Worm (Caenorhabditis elegans): ENCODE measurements around the gene B0507.8.
A peak's percentile ranks its signal among the peaks of the same experiment; 100 is the strongest.

Gene B0507.8

DNA sequence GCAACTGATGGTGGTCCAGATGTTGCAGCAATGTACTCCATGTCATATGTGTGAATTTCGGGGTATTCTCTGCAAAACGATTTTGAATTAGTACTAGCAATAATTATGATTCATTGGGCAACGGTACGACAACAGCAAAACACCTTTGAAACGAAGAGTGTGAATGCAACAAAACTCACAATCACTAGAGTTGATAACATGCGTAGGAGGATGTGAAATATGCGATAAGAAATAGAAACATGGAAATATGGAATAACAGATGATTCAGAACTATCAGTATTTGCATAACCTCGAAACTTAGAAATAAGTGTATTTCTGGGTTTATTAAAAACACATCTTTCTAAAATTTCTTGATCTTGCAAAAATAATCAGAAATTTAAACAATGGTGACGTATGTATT, 32.7 kb upstream of the B0507.8 start:
- TF ChIP-seq hmg-4 (GFP tag; optimal IDR thresholded peaks at IDR 0.05) (no peak), B0310.2 (tag; optimal IDR thresholded peaks at IDR 0.05) (no peak), tra-4 (tag; optimal IDR thresholded peaks at IDR 0.05) (no peak), F13C5.2 (tag; optimal IDR thresholded peaks at IDR 0.05) (no peak), hmbx-1 (tag; optimal IDR thresholded peaks at IDR 0.05) (no peak), flt-1 (GFP tag; IDR thresholded peaks at IDR 0.05) (no peak)

DNA sequence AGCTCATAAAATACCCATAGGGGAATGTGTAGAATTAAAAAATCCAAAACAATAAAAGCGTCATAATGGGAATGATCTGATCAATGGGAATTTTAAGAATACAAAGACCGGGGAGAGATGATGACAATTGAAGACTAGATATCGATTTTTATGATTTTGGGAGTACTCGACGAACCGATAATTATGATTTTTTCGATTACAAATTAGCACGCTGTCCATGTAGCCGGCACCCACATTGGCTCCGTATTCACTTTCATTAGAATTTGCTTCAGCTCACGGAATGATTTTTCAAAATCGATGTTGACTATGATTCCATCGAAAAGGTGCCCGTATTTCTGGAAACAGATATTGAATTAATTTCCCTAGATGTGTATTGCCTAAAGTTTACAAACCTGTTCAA, 30.1 kb upstream of the B0507.8 start:
- TF ChIP-seq scrt-1 (GFP tag; IDR thresholded peaks at IDR 0.05), result no peak
- TF ChIP-seq ama-1 (optimal IDR thresholded peaks at IDR 0.05), result peak; percentile 55
- TF ChIP-seq ets-7 (tag; optimal IDR thresholded peaks at IDR 0.05), result no peak

DNA sequence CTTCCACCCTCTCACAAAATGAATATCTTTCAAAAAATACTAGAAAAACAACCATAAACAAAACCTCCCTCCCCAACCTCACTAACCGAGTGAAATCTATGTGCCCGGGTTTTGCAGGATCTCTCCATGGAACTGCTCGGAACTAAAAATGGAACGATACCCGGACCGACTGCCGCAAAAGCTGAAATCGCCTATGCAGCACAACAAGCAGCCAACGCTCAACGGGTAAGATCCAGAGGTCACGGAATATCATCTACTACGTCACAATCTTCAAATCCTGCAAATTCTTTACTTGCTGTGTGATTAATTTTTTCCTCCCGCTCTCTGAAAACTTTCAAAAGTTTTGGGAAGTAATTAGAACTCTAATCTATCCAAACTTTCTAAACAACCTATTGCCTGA, 26.6 kb upstream of the B0507.8 start:
- TF ChIP-seq ets-7 (tag; optimal IDR thresholded peaks at IDR 0.05) (no peak), tbx-11 (GFP tag; IDR thresholded peaks at IDR 0.05) (no peak), ama-1 (optimal IDR thresholded peaks at IDR 0.05) (no peak), tbx-37 (GFP tag; conservative IDR thresholded peaks at IDR 0.05) (no peak), hmg-4 (GFP tag; optimal IDR thresholded peaks at IDR 0.05) (no peak), tra-4 (tag; optimal IDR thresholded peaks at IDR 0.05) (no peak), sea-1 (GFP tag; conservative IDR thresholded peaks at IDR 0.05) (no peak)

DNA sequence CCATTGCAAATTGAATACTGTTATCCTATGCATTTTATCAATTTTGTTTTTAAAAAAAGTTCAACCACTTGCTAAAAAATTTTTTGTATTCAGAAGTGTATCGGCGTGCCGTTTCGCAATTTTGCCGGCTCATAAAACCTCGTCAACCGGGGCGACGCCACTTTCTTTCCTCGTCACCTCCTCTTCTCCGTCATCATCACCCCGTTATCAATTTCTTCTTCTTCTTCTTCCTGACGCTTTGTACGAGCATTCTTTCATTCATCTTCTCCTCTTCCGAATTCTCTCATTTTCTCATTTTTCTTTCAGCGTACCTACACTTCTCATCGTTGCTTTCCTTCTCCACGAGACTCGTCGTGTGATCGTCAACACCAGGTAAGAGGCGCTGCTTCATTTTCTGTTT, 23.5 kb upstream of the B0507.8 start, which contains the start of gene sup-37:
Gene sup-37, plus strand, starts transcription at position 301 of the 400 bp plus-strand sequence.
- TF ChIP-seq pes-1 (GFP tag; IDR thresholded peaks at IDR 0.05) (no peak), F13C5.2 (tag; optimal IDR thresholded peaks at IDR 0.05) (no peak), tbx-11 (GFP tag; IDR thresholded peaks at IDR 0.05) (no peak), hmbx-1 (tag; optimal IDR thresholded peaks at IDR 0.05) (no peak), ceh-36 (tag; optimal IDR thresholded peaks at IDR 0.05) (no peak), aly-1 (tag; optimal IDR thresholded peaks at IDR 0.05) (no peak), sea-1 (GFP tag; conservative IDR thresholded peaks at IDR 0.05) (no peak), B0310.2 (tag; optimal IDR thresholded peaks at IDR 0.05) (no peak), hnd-1 (tag; optimal IDR thresholded peaks at IDR 0.05) (no peak), hmg-4 (GFP tag; optimal IDR thresholded peaks at IDR 0.05) (no peak), scrt-1 (GFP tag; IDR thresholded peaks at IDR 0.05) (no peak), tra-4 (tag; optimal IDR thresholded peaks at IDR 0.05) (no peak), ama-1 (optimal IDR thresholded peaks at IDR 0.05) (no peak), flt-1 (GFP tag; IDR thresholded peaks at IDR 0.05) (no peak), ceh-13 (GFP tag; optimal IDR thresholded peaks at IDR 0.05) (no peak), ets-7 (tag; optimal IDR thresholded peaks at IDR 0.05) (no peak)

DNA sequence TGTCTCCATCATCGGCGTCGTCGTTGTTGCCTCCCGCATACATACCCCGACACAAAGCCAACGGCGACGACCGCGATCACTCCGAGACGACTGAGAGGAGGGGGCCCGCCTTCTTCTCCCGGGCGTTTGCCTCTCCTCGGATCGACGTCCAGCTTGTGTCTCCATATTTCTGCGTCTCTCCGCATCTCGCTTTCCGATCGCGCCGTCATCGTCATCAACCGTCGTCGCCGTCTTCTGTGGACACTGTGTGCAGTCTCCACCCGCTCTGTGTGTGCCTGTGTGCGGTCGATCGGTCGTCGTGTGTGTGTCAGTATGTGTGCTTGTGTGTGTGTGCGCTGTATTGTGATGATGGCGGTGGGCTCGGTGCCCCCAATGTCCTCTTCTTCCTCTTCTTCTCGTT, 22.8 kb upstream of the B0507.8 start:
- TF ChIP-seq pes-1 (GFP tag; IDR thresholded peaks at IDR 0.05) (peak; percentile 50), ceh-36 (tag; optimal IDR thresholded peaks at IDR 0.05) (peak; percentile 59), F13C5.2 (tag; optimal IDR thresholded peaks at IDR 0.05) (peak; percentile 21), aly-1 (tag; optimal IDR thresholded peaks at IDR 0.05) (peak; percentile 21), tbx-37 (GFP tag; conservative IDR thresholded peaks at IDR 0.05) (no peak), flt-1 (GFP tag; IDR thresholded peaks at IDR 0.05) (no peak), hmbx-1 (tag; optimal IDR thresholded peaks at IDR 0.05) (no peak), hnd-1 (tag; optimal IDR thresholded peaks at IDR 0.05) (no peak), tra-4 (tag; optimal IDR thresholded peaks at IDR 0.05) (no peak), scrt-1 (GFP tag; IDR thresholded peaks at IDR 0.05) (peak; percentile 59; the same call in 1 of the 2 replicates), ama-1 (optimal IDR thresholded peaks at IDR 0.05) (no peak), ets-7 (tag; optimal IDR thresholded peaks at IDR 0.05) (no peak), hmg-4 (GFP tag; optimal IDR thresholded peaks at IDR 0.05) (peak; percentile 94), tbx-11 (GFP tag; IDR thresholded peaks at IDR 0.05) (no peak), sea-1 (GFP tag; conservative IDR thresholded peaks at IDR 0.05) (0 out of 2 replicates have a peak, but pooled peaks have one; percentile 52), B0310.2 (tag; optimal IDR thresholded peaks at IDR 0.05) (peak; percentile 47), ceh-13 (GFP tag; optimal IDR thresholded peaks at IDR 0.05) (no peak)

DNA sequence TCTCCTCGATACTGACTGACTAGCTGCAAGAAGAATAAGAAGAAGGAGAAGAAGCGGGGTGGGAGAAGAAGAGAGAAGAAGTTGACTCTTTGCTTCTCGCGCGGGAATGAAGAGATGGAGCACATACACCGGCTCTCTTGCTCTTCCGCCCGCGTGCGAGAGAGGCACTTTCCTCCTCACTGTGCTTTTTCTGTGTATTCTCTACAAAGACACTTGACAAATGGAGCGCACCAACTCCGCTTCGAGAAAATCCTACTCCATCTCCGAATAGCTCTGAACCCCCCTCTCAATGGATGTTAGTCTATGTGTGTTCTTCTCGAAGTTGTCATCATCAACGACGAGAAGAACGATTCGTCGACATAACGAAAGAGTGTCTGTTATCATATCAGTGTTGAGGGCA, 21.7 kb upstream of the B0507.8 start:
- TF ChIP-seq hmg-4 (GFP tag; optimal IDR thresholded peaks at IDR 0.05) (peak; percentile 45), tbx-37 (GFP tag; conservative IDR thresholded peaks at IDR 0.05) (no peak)

DNA sequence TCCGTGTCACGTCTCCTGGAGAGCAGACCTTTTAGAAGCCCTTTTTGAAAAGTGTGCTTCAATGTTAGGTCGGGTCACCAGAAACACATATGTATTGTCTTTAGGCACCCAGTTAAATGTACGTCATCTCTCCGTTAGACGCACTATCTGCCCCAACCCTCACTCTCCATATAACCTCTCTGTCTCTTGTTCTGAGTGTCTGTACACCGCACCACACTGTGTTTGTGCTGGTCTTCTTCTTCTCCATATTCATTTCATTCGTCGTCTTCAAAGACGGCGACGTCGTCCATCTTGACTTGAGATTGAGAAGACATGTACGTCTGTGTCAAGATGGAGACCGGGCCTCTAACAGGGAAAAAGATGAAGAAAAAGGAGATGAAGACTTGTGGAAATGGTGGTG, 19.4 kb upstream of the B0507.8 start:
- no peak for TF ChIP-seq pes-1 (GFP tag; IDR thresholded peaks at IDR 0.05)
- 0 out of 2 replicates have a peak, but pooled peaks have one; percentile 10 for TF ChIP-seq tbx-37 (GFP tag; conservative IDR thresholded peaks at IDR 0.05)
- TF ChIP-seq hmbx-1 (tag; optimal IDR thresholded peaks at IDR 0.05), result no peak

DNA sequence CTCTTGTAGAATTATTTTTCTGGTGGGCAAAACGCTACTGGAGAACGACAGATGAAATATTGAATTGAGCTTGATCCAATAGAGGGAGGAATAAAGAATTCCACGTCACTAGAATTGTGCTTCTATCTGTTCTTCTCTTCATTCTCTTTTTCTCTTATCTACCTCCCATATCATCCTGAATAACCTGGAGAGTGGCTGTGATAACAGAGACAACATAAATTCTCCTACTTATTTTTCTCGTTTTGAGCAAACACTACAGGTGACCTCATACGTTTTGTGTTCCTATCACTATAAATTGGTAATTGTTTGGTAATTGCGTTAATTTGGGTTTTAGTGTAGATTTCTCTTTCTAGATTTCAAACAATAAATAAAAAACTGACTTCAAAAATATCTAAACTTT, 18.4 kb upstream of the B0507.8 start:
- no peak for TF ChIP-seq sea-1 (GFP tag; conservative IDR thresholded peaks at IDR 0.05)
- no peak for TF ChIP-seq scrt-1 (GFP tag; IDR thresholded peaks at IDR 0.05)
- TF ChIP-seq F13C5.2 (tag; optimal IDR thresholded peaks at IDR 0.05), result no peak
- TF ChIP-seq tbx-37 (GFP tag; conservative IDR thresholded peaks at IDR 0.05), result no peak
- TF ChIP-seq ama-1 (optimal IDR thresholded peaks at IDR 0.05), result no peak
- no peak for TF ChIP-seq ceh-36 (tag; optimal IDR thresholded peaks at IDR 0.05)
- TF ChIP-seq tra-4 (tag; optimal IDR thresholded peaks at IDR 0.05), result no peak
- no peak for TF ChIP-seq hmbx-1 (tag; optimal IDR thresholded peaks at IDR 0.05)
- no peak for TF ChIP-seq flt-1 (GFP tag; IDR thresholded peaks at IDR 0.05)
- no peak for TF ChIP-seq ets-7 (tag; optimal IDR thresholded peaks at IDR 0.05)
- TF ChIP-seq hnd-1 (tag; optimal IDR thresholded peaks at IDR 0.05), result no peak

DNA sequence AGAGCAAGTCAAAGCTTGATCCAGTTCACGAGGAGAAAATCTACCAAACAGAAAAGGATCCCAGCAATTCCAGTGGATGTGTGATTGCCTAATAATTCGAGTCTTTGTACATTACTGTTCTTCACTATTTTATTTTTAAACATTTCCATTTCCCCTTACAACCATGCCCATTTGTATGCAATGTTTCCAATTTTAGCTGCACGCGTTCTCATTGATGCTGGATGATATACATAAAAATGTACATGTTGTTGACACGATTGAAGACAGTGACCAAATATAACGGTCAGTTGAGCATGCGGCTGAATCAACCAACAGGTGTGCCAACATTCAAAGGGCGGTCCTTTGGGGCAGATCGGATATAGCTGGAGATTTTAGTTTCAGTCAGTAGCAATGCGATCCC, 13.5 kb upstream of the B0507.8 start, which contains the start of gene B0507.1:
Gene B0507.1, plus strand, starts transcription at position 301 of the 400 bp plus-strand sequence.
- TF ChIP-seq ceh-36 (tag; optimal IDR thresholded peaks at IDR 0.05) (no peak), tbx-11 (GFP tag; IDR thresholded peaks at IDR 0.05) (no peak), tra-4 (tag; optimal IDR thresholded peaks at IDR 0.05) (no peak), aly-1 (tag; optimal IDR thresholded peaks at IDR 0.05) (no peak), B0310.2 (tag; optimal IDR thresholded peaks at IDR 0.05) (no peak), hmg-4 (GFP tag; optimal IDR thresholded peaks at IDR 0.05) (no peak), sea-1 (GFP tag; conservative IDR thresholded peaks at IDR 0.05) (no peak), ets-7 (tag; optimal IDR thresholded peaks at IDR 0.05) (no peak), ama-1 (optimal IDR thresholded peaks at IDR 0.05) (no peak), scrt-1 (GFP tag; IDR thresholded peaks at IDR 0.05) (no peak), hmbx-1 (tag; optimal IDR thresholded peaks at IDR 0.05) (no peak), tbx-37 (GFP tag; conservative IDR thresholded peaks at IDR 0.05) (no peak)

All from whole organism, early embryonic.